Worm (Caenorhabditis elegans): Measurements from ENCODE around the gene Y116A8C.40.

DNA sequence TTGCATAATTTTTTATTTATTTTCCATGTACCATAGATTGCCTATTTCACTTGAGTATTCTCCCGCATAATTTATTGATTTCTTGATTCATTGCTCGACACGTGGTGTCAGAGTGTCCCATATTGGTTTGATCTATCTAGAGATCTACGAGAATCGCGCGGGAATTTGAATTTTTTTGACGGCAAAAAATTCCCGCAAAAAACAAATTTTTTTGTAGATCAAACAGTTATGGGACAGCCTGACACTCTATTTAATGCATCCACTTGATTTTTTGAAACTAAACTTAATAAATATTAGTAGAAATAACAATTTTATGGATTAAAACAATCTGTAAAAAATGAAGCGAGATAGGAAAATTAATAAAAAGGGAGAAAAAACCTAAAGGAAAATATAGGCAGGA lies 24.8 kb downstream of the Y116A8C.40 start:
- TF ChIP-seq hmg-4 (GFP tag; optimal IDR thresholded peaks at IDR 0.05) (no peak), tra-4 (tag; optimal IDR thresholded peaks at IDR 0.05) (no peak), scrt-1 (GFP tag; IDR thresholded peaks at IDR 0.05) (no peak), tbx-11 (GFP tag; IDR thresholded peaks at IDR 0.05) (no peak), ama-1 (optimal IDR thresholded peaks at IDR 0.05) (no peak), F13C5.2 (tag; optimal IDR thresholded peaks at IDR 0.05) (no peak), flt-1 (GFP tag; IDR thresholded peaks at IDR 0.05) (no peak), hnd-1 (tag; optimal IDR thresholded peaks at IDR 0.05) (no peak)
